Fruit fly (Drosophila melanogaster): ENCODE results near the gene meep.

DNA sequence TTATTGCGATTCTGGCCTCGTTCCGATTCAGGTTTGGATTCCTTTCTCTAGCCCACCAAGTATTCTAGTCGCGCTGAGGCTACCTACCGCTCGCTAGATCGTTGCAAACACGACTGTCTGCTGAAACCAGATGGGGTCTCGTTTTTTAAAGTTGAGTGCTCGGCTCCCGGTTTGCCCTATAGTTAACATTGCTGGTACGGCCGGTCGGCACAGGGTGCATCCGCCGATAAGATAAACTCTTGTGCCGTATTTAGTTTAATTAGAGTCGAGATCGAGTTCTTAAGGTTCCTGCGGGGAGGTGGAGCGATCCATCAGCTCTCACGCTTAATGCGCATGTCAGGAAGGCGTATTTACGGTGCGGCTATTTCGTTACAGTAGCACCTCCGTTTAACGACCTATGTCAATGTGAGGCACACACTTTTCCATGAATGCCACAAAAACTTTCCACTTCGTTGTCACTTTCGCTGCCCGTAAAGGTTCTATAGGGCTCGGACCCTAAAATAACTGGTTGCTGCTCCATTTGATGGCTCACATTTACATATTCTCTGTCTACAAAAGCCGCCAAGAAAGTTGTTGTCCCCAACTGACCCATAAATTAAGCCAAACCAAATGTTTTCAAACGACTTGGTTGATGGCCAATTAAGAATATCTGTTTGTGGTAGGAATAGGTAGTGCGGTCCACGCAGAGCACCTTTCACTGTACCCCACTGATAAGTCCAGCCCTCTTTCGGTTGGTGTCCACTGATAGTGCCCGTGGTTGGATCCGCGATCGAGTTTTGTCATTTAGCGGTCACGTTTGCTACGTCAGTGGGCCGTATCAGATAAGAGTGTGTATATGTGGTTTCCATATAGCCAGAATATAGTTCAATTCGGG lies 2.1 kb upstream of the meep start, which contains the start of gene CG9119:
- TF ChIP-seq CG8478 (optimal IDR thresholded peaks at IDR 0.05) (no peak), CTCF (optimal IDR thresholded peaks at IDR 0.05) (no peak)

Measured in S2 (cell line).